Worm (Caenorhabditis elegans) whole organism, late embryonic: ENCODE measurements around the gene grl-21.

Source experiments
- K09A11.1 ChIP-seq: sonication (generic microtip); optimal IDR thresholded peaks from 2 replicates; lab custom pipeline; 2017; ENCODE audit warnings: antibody characterized with exemption, mild to moderate bottlenecking, missing genetic modification characterization, missing compliant biosample characterization; ENCODE audit not compliant: insufficient read depth
- T23F11.4 ChIP-seq: fragments of 200-800 bp; sonication (Bioruptor generic); optimal IDR thresholded peaks from 2 replicates; lab custom pipeline; 2018; ENCODE audit warnings: mild to moderate bottlenecking, missing genetic modification characterization, missing compliant biosample characterization
- ceh-24 ChIP-seq: sonication (generic microtip); optimal IDR thresholded peaks from 2 replicates; lab custom pipeline; 2016; ENCODE audit warnings: mild to moderate bottlenecking, missing genetic modification characterization, missing compliant biosample characterization
- ceh-48 ChIP-seq: sonication (generic microtip); optimal IDR thresholded peaks from 2 replicates; lab custom pipeline; 2016; ENCODE audit warnings: missing genetic modification characterization, inconsistent platforms, missing compliant biosample characterization
- dmd-4 ChIP-seq: sonication (generic microtip); optimal IDR thresholded peaks from 2 replicates; lab custom pipeline; 2016; ENCODE audit warnings: borderline replicate concordance, missing genetic modification characterization, missing compliant biosample characterization
- fax-1 ChIP-seq: sonication (generic microtip); optimal IDR thresholded peaks from 2 replicates; lab custom pipeline; 2016; ENCODE audit warnings: missing genotype, missing genetic modification characterization, missing compliant biosample characterization
- fkh-6 ChIP-seq: sonication (generic microtip); optimal IDR thresholded peaks from 2 replicates; lab custom pipeline; 2016; ENCODE audit warnings: missing genetic modification characterization, missing compliant biosample characterization
- hlh-15 ChIP-seq: sonication (generic microtip); optimal IDR thresholded peaks from 2 replicates; lab custom pipeline; 2016; ENCODE audit warnings: missing genetic modification characterization, missing compliant biosample characterization
- nhr-11 ChIP-seq: fragments of 150-350 bp; optimal IDR thresholded peaks from 2 replicates; lab custom pipeline; 2014; ENCODE audit warnings: missing biosample characterization, missing genetic modification characterization
- nhr-232 ChIP-seq: sonication (generic microtip); optimal IDR thresholded peaks from 2 replicates; lab custom pipeline; 2016; ENCODE audit warnings: missing genetic modification characterization, missing compliant biosample characterization
- pqm-1 ChIP-seq: sonication (generic microtip); optimal IDR thresholded peaks from 2 replicates; lab custom pipeline; 2016; ENCODE audit warnings: missing genetic modification characterization, missing compliant biosample characterization
- rnt-1 ChIP-seq: sonication (generic microtip); optimal IDR thresholded peaks from 2 replicates; lab custom pipeline; 2016; ENCODE audit warnings: missing genetic modification characterization, missing compliant biosample characterization
- syd-9 ChIP-seq: sonication (generic microtip); optimal IDR thresholded peaks from 2 replicates; lab custom pipeline; 2016; ENCODE audit warnings: mild to moderate bottlenecking, missing genetic modification characterization, moderate library complexity, missing compliant biosample characterization
- tbx-2 ChIP-seq: sonication (generic microtip); optimal IDR thresholded peaks from 2 replicates; lab custom pipeline; 2016; ENCODE audit warnings: missing genetic modification characterization, missing compliant biosample characterization

DNA sequence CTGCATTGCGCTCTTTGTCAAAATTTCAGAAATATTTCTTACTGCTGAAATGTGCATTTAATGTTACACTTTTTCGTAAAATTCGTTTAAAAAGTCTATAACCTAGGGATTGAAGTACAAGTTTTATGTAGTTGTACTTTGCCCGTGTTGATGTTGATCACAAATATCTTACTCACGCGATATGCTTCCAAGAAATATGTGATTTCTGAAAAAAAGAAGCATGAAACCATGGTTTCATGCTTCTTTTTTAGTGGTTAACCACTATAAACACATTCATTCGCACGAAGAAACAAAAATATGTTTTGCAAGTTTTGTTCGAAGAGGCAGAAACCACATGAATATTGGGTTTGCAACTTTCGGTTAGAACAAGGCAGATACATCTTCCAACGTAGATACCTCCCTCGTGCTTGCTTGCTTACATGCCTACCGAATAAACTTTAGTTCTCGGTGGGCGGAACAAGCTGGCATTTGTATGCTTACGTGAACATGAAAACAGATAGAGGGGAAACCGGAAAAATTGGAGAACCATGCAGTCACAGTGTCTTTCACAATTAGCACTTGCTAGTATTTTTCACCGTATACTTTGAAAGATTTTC lies 48.2 kb upstream of the grl-21 start, which contains the start of gene R102.3:
- no peak for TF ChIP-seq fax-1
- TF ChIP-seq dmd-4 (tag; lab: Kevin White, UChicago) = no peak
- TF ChIP-seq K09A11.1 = no peak
- TF ChIP-seq tbx-2 = no peak
- TF ChIP-seq fkh-6 (tag; lab: Kevin White, UChicago) = no peak
- TF ChIP-seq rnt-1 = no peak
- TF ChIP-seq T23F11.4 (GFP tag; lab: Kevin White, UChicago) = no peak
- no peak for TF ChIP-seq syd-9 (tag; lab: Kevin White, UChicago)
- no peak for TF ChIP-seq pqm-1 (tag; lab: Kevin White, UChicago)
- TF ChIP-seq ceh-48 (tag; lab: Kevin White, UChicago) = no peak
- no peak for TF ChIP-seq nhr-232
- TF ChIP-seq nhr-11 (tag; lab: Kevin White, UChicago) = no peak
- no peak for TF ChIP-seq hlh-15
- TF ChIP-seq ceh-24 (tag; lab: Kevin White, UChicago) = no peak
